Worm (Caenorhabditis elegans) whole organism, L1 larva: ENCODE results near the gene C09G5.14.

ENCODE experiments used
- alr-1 ChIP-seq: fragments of 200-800 bp; sonication (Bioruptor generic); optimal IDR thresholded peaks from 2 replicates; lab custom pipeline; 2018; ENCODE audit warnings: borderline replicate concordance, mild to moderate bottlenecking, missing genetic modification characterization, missing compliant biosample characterization
- blmp-1 ChIP-seq: fragments of 150-350 bp; optimal IDR thresholded peaks from 2 replicates; lab custom pipeline; 2014; ENCODE audit warnings: missing biosample characterization, missing genetic modification characterization
- ceh-63 ChIP-seq: fragments of 200-800 bp; sonication (Bioruptor generic); optimal IDR thresholded peaks from 2 replicates; lab custom pipeline; 2018; ENCODE audit warnings: mild to moderate bottlenecking, missing genetic modification characterization, missing compliant biosample characterization
- ceh-8 ChIP-seq: fragments of 200-800 bp; sonication (Bioruptor generic); optimal IDR thresholded peaks from 2 replicates; lab custom pipeline; 2018; ENCODE audit warnings: mild to moderate bottlenecking, missing genetic modification characterization, moderate library complexity, missing compliant biosample characterization
- ceh-88 ChIP-seq: fragments of 200-800 bp; sonication (Bioruptor generic); IDR thresholded peaks from 2 replicates; pipeline ENCODE4 v1.3.6; 2022; ENCODE audit warnings: missing genetic modification characterization, missing compliant biosample characterization
- ceh-90 ChIP-seq: sonication (generic microtip); optimal IDR thresholded peaks from 2 replicates; lab custom pipeline; 2016; ENCODE audit warnings: missing genetic modification characterization, missing compliant biosample characterization
- dsc-1 ChIP-seq: sonication (generic microtip); optimal IDR thresholded peaks from 2 replicates; lab custom pipeline; 2016; ENCODE audit warnings: mild to moderate bottlenecking, missing genetic modification characterization, missing compliant biosample characterization
- efl-1 ChIP-seq, 4 experiments: fragments of 150-350 bp; optimal IDR thresholded peaks in 3 of 4; peaks in 1 of 4; 1 replicate in 1 of 4; 2 replicates in 3 of 4; lab custom pipeline; 2014; ENCODE audit warnings: missing biosample characterization in 2 of 4, missing genetic modification characterization in 2 of 4, missing genetic modification reagents in 2 of 4
- efl-3 ChIP-seq: fragments of 200-800 bp; sonication (Bioruptor generic); optimal IDR thresholded peaks from 2 replicates; lab custom pipeline; 2018; ENCODE audit warnings: mild to moderate bottlenecking, missing genetic modification characterization, missing compliant biosample characterization
- egl-13 ChIP-seq: sonication (generic microtip); optimal IDR thresholded peaks from 2 replicates; lab custom pipeline; 2016; ENCODE audit warnings: missing genotype, missing genetic modification reagents, missing genetic modification characterization, missing compliant biosample characterization
- elt-2 ChIP-seq: sonication (generic microtip); optimal IDR thresholded peaks from 2 replicates; lab custom pipeline; 2016; ENCODE audit warnings: missing genetic modification characterization, mild to moderate bottlenecking, inconsistent platforms, missing compliant biosample characterization, missing genetic modification reagents
- elt-3 ChIP-seq, 6 experiments: fragments of 150-350 bp in 1 of 6; sonication (generic microtip); optimal IDR thresholded peaks; 2 replicates each; lab custom pipeline; 2017 to 2018; ENCODE audit warnings: missing biosample characterization in 6 of 6, missing genetic modification characterization in 6 of 6, inconsistent platforms in 1 of 6
- hlh-17 ChIP-seq: fragments of 200-800 bp; sonication (Bioruptor generic); optimal IDR thresholded peaks from 2 replicates; lab custom pipeline; 2018; ENCODE audit warnings: missing genetic modification characterization, mild to moderate bottlenecking, missing compliant biosample characterization, moderate library complexity, borderline replicate concordance
- lin-14 ChIP-seq: fragments of 200-800 bp; sonication (Bioruptor generic); optimal IDR thresholded peaks from 2 replicates; lab custom pipeline; 2018; ENCODE audit warnings: mild to moderate bottlenecking, missing genetic modification characterization, moderate library complexity, missing compliant biosample characterization
- lin-15B ChIP-seq: fragments of 150-350 bp; sonication (generic microtip); optimal IDR thresholded peaks from 3 replicates; lab custom pipeline; 2014; ENCODE audit warnings: missing biosample characterization, missing genetic modification characterization
- mab-9 ChIP-seq: fragments of 200-800 bp; sonication (Bioruptor generic); IDR thresholded peaks from 2 replicates; pipeline ENCODE4 v1.3.6; 2022; ENCODE audit warnings: missing genetic modification reagents, missing genetic modification characterization, missing compliant biosample characterization
- mdl-1 ChIP-seq, 2 experiments: fragments of 150-350 bp; optimal IDR thresholded peaks; 2 replicates each; lab custom pipeline; 2014 to 2017; ENCODE audit warnings: missing biosample characterization in 2 of 2, missing genetic modification characterization in 2 of 2, inconsistent platforms in 1 of 2
- mef-2 ChIP-seq: fragments of 150-350 bp; optimal IDR thresholded peaks from 2 replicates; lab custom pipeline; 2014; ENCODE audit warnings: missing biosample characterization, missing genetic modification characterization
- mep-1 ChIP-seq: fragments of 150-350 bp; optimal IDR thresholded peaks from 2 replicates; lab custom pipeline; 2014; ENCODE audit warnings: missing biosample characterization, missing genetic modification characterization
- nhr-11 ChIP-seq: fragments of 150-350 bp; optimal IDR thresholded peaks from 2 replicates; lab custom pipeline; 2014; ENCODE audit warnings: missing biosample characterization, missing genetic modification characterization
- nhr-20 ChIP-seq: sonication (generic microtip); optimal IDR thresholded peaks from 2 replicates; lab custom pipeline; 2016; ENCODE audit warnings: mild to moderate bottlenecking, missing genetic modification characterization, missing compliant biosample characterization
- nhr-237 ChIP-seq: fragments of 150-350 bp; optimal IDR thresholded peaks from 2 replicates; lab custom pipeline; 2014; ENCODE audit warnings: missing biosample characterization, missing genetic modification characterization
- nhr-71 ChIP-seq: sonication (generic microtip); optimal IDR thresholded peaks from 2 replicates; lab custom pipeline; 2016; ENCODE audit warnings: mild to moderate bottlenecking, missing genetic modification characterization, moderate library complexity, missing compliant biosample characterization
- nhr-76 ChIP-seq: sonication (generic microtip); optimal IDR thresholded peaks from 2 replicates; lab custom pipeline; 2017; ENCODE audit warnings: missing biosample characterization, missing genetic modification characterization
- nhr-84 ChIP-seq: sonication (generic microtip); optimal IDR thresholded peaks from 2 replicates; lab custom pipeline; 2017; ENCODE audit warnings: missing biosample characterization, missing genetic modification characterization
- nhr-90 ChIP-seq: sonication (generic microtip); optimal IDR thresholded peaks from 2 replicates; lab custom pipeline; 2016; ENCODE audit warnings: mild to moderate bottlenecking, missing genetic modification characterization, missing compliant biosample characterization; ENCODE audit not compliant: poor library complexity
- pag-3 ChIP-seq: sonication (generic microtip); optimal IDR thresholded peaks from 2 replicates; lab custom pipeline; 2017; ENCODE audit warnings: missing genetic modification characterization, mild to moderate bottlenecking, missing compliant biosample characterization, antibody characterized with exemption, borderline replicate concordance; ENCODE audit not compliant: insufficient read depth
- pax-3 ChIP-seq: fragments of 200-800 bp; sonication (Bioruptor generic); optimal IDR thresholded peaks from 2 replicates; lab custom pipeline; 2018; ENCODE audit warnings: mild to moderate bottlenecking, missing genetic modification characterization, moderate library complexity, missing compliant biosample characterization
- pqm-1 ChIP-seq: sonication (generic microtip); optimal IDR thresholded peaks from 3 replicates; lab custom pipeline; 2017; ENCODE audit warnings: missing biosample characterization, missing genetic modification characterization
- skn-1 ChIP-seq: fragments of 150-350 bp; optimal IDR thresholded peaks from 2 replicates; lab custom pipeline; 2014; ENCODE audit warnings: missing biosample characterization, missing genetic modification characterization
- snu-23 ChIP-seq: sonication (generic microtip); optimal IDR thresholded peaks from 2 replicates; lab custom pipeline; 2016; ENCODE audit warnings: missing genetic modification characterization, missing compliant biosample characterization
- sox-4 ChIP-seq: sonication (generic microtip); optimal IDR thresholded peaks from 2 replicates; lab custom pipeline; 2016; ENCODE audit warnings: missing genetic modification characterization, missing compliant biosample characterization
- sptf-1 ChIP-seq: fragments of 150-350 bp; optimal IDR thresholded peaks from 2 replicates; lab custom pipeline; 2014; ENCODE audit warnings: missing biosample characterization, missing genetic modification characterization
- swsn-7 ChIP-seq: sonication (generic microtip); optimal IDR thresholded peaks from 2 replicates; lab custom pipeline; 2016; ENCODE audit warnings: missing genetic modification characterization, missing compliant biosample characterization
- unc-62 ChIP-seq: fragments of 150-350 bp; optimal IDR thresholded peaks from 2 replicates; lab custom pipeline; 2014; ENCODE audit warnings: missing biosample characterization, missing genetic modification reagents, missing genetic modification characterization
- zag-1 ChIP-seq: fragments of 150-350 bp; optimal IDR thresholded peaks from 2 replicates; lab custom pipeline; 2014; ENCODE audit warnings: missing biosample characterization, missing genetic modification characterization
- ztf-4 ChIP-seq: fragments of 150-350 bp; optimal IDR thresholded peaks from 2 replicates; lab custom pipeline; 2014; ENCODE audit warnings: missing biosample characterization, missing genetic modification characterization

The C09G5.14 gene

ce11 chrII:10696060-10696459, 26.9 kb downstream of the C09G5.14 start:
- TF ChIP-seq lin-14 (GFP tag; lab: Kevin White, UChicago), result peak; percentile 1
- TF ChIP-seq mep-1 (tag; lab: Kevin White, UChicago), result no peak

ce11 chrII:10694713-10695112, 28.3 kb downstream of the C09G5.14 start, which contains the start of gene lgc-57:
Gene lgc-57, plus strand, starts transcription at chrII:10695013.
- TF ChIP-seq pag-3 (tag; lab: Kevin White, UChicago) (no peak), efl-3 (no peak), lin-14 (GFP tag; lab: Kevin White, UChicago) (no peak)
- TF ChIP-seq, all 84 proteins: peak for 0

- TF ChIP-seq mdl-1 (tag; optimal IDR thresholded peaks at IDR 0.05; lab: Kevin White, UChicago) (no peak), unc-62 (no peak), blmp-1 (peak; percentile 70), egl-13 (tag; lab: Kevin White, UChicago) (no peak), swsn-7 (tag; lab: Kevin White, UChicago) (no peak), ceh-63 (GFP tag; lab: Kevin White, UChicago) (no peak), hlh-17 (no peak), mef-2 (no peak), zag-1 (tag; lab: Kevin White, UChicago) (no peak), ceh-8 (GFP tag; lab: Kevin White, UChicago) (no peak), sptf-1 (tag; lab: Kevin White, UChicago) (no peak), elt-2 (tag; lab: Kevin White, UChicago) (peak; percentile 26), lin-15B (no peak), nhr-20 (tag; lab: Kevin White, UChicago) (no peak), nhr-71 (tag; lab: Kevin White, UChicago) (no peak), nhr-84 (no peak), ceh-88 (no peak), alr-1 (tag; lab: Kevin White, UChicago) (no peak)
Observed at ce11 chrII:10693655-10694054, 29.3 kb downstream of the C09G5.14 start, which contains the start of gene gbh-1. Gene gbh-1, minus strand, starts transcription at chrII:10693803.

ce11 chrII:10684954-10685353, 38.0 kb downstream of the C09G5.14 start:
- TF ChIP-seq snu-23 (GFP tag; lab: Kevin White, UChicago) (no peak), efl-1 (optimal IDR thresholded peaks at IDR 0.05; lab: Kevin White, UChicago) (no peak), efl-1 (GFP tag; optimal IDR thresholded peaks at IDR 0.05 in 1 of 2; lab: Kevin White, UChicago) (peak in 1 of 2 experiments; percentile 9)
- TF ChIP-seq, all 84 proteins: peak for 1

- no peak for TF ChIP-seq nhr-237 (tag; lab: Kevin White, UChicago)
- no peak for TF ChIP-seq nhr-11 (tag; lab: Kevin White, UChicago)
- no peak for TF ChIP-seq dsc-1 (tag; lab: Kevin White, UChicago)
- TF ChIP-seq elt-2 (tag; lab: Kevin White, UChicago), result no peak
- no peak for TF ChIP-seq nhr-76 (tag; lab: Kevin White, UChicago)
- no peak for TF ChIP-seq sox-4 (tag; lab: Kevin White, UChicago)
- no peak for TF ChIP-seq skn-1
- no peak for TF ChIP-seq zag-1 (tag; lab: Kevin White, UChicago)
- TF ChIP-seq nhr-90 (tag; lab: Kevin White, UChicago), result no peak
- no peak for TF ChIP-seq elt-3 (tag; optimal IDR thresholded peaks at IDR 0.05; lab: Kevin White, UChicago)
- TF ChIP-seq pqm-1 (tag; lab: Kevin White, UChicago), result no peak
- TF ChIP-seq ztf-4, result no peak
- no peak for TF ChIP-seq mab-9 (GFP tag; lab: Robert Waterston, UW)
- no peak for TF ChIP-seq nhr-20 (tag; lab: Kevin White, UChicago)
- TF ChIP-seq pax-3 (tag; lab: Kevin White, UChicago), result no peak
- TF ChIP-seq ceh-90 (tag; lab: Kevin White, UChicago), result no peak
Observed at ce11 chrII:10680614-10681013, 42.4 kb downstream of the C09G5.14 start.
